Worm (Caenorhabditis elegans) whole organism, early embryonic: Measurements from ENCODE around the gene Y22D7AR.7.

Source experiments
- B0310.2 ChIP-seq: sonication (generic microtip); optimal IDR thresholded peaks from 2 replicates; lab custom pipeline; 2016; ENCODE audit warnings: mild to moderate bottlenecking, missing genetic modification characterization, missing compliant biosample characterization
- ets-7 ChIP-seq: sonication (generic microtip); optimal IDR thresholded peaks from 2 replicates; lab custom pipeline; 2016; ENCODE audit warnings: missing genotype, missing genetic modification characterization, missing compliant biosample characterization

DNA sequence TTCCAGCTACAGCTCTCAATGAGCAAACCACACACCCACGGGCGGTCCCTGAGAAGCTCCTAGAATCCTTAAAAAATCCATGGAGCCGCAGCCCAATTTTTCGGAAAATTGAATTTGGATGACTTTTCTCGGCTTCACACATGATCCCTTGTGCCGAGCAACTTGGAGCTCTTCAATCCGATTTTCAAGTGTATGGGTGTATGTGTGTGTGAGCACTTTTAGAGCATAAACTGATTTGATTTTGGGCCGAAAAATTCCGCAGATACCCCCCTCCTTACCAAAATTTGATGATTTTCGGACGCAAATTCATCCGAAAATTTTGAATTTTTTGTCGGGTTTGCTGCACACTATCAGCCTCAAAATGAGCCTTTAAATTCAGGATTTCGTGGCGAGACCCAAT, 44.0 kb upstream of the Y22D7AR.7 start:
- TF ChIP-seq ets-7 (tag; lab: Kevin White, UChicago) = no peak
- TF ChIP-seq B0310.2 (tag; lab: Kevin White, UChicago) = no peak
